Fruit fly (Drosophila melanogaster): ENCODE results near the gene CG14441.

Gene CG14441

dm6 chrX:6662876-6663551 lies 36.3 kb upstream of the CG14441 start (continued):
- TF ChIP-seq CG11695 (GFP tag; IDR thresholded peaks at IDR 0.05): no peak
- no peak for TF ChIP-seq D19B (GFP tag; optimal IDR thresholded peaks at IDR 0.05)
- no peak for TF ChIP-seq C15 (GFP tag; IDR thresholded peaks at IDR 0.05)
- TF ChIP-seq CG32767 (GFP tag; IDR thresholded peaks at IDR 0.05): no peak
- TF ChIP-seq gsb-n (tag; optimal IDR thresholded peaks at IDR 0.05): no peak
- TF ChIP-seq CG6765 (GFP tag; optimal IDR thresholded peaks at IDR 0.05): no peak
- TF ChIP-seq TFAM (GFP tag; optimal IDR thresholded peaks at IDR 0.05): no peak
- peak; percentile 93 for TF ChIP-seq CG14441 (GFP tag; IDR thresholded peaks at IDR 0.05)
- peak; percentile 51 for TF ChIP-seq her (GFP tag; optimal IDR thresholded peaks at IDR 0.05)
- peak; percentile 10 for TF ChIP-seq CG6254 (GFP tag; optimal IDR thresholded peaks at IDR 0.05)
- no peak for TF ChIP-seq h (optimal IDR thresholded peaks at IDR 0.05)
- no peak for TF ChIP-seq gt (GFP tag; IDR thresholded peaks at IDR 0.05)
- peak; percentile 70 for TF ChIP-seq Ets65A (GFP tag)
- peak; percentile 19 for TF ChIP-seq nmo (GFP tag; optimal IDR thresholded peaks at IDR 0.05)
- TF ChIP-seq CG14710 (tag; optimal IDR thresholded peaks at IDR 0.05): no peak
- TF ChIP-seq CG3407 (GFP tag; optimal IDR thresholded peaks at IDR 0.05): no peak
- no peak for TF ChIP-seq CG17568 (GFP tag; optimal IDR thresholded peaks at IDR 0.05)
- 0 out of 3 replicates have a peak, but pooled peaks have one; percentile 52 for TF ChIP-seq CG34422 (GFP tag; IDR thresholded peaks at IDR 0.05)
- TF ChIP-seq trh (GFP tag; optimal IDR thresholded peaks at IDR 0.05): no peak
- no peak for TF ChIP-seq kni (GFP tag; optimal IDR thresholded peaks at IDR 0.05)
- no peak for TF ChIP-seq hkb (optimal IDR thresholded peaks at IDR 0.05)
- TF ChIP-seq hkb (GFP tag; IDR thresholded peaks at IDR 0.05): peak; percentile 52
- TF ChIP-seq Hey (tag; optimal IDR thresholded peaks at IDR 0.05): no peak
- peak; percentile 15 to 24 for TF ChIP-seq Pdp1 (GFP tag; optimal IDR thresholded peaks at IDR 0.05)
- TF ChIP-seq nerfin-2 (GFP tag; IDR thresholded peaks at IDR 0.05; ENCODE audit: partially characterized antibody): no peak
- TF ChIP-seq Ptx1 (GFP tag; IDR thresholded peaks at IDR 0.05): peak; percentile 63; the same call in 1 of the 2 replicates
- no peak for TF ChIP-seq CG3838 (GFP tag; optimal IDR thresholded peaks at IDR 0.05)
- TF ChIP-seq Asciz (GFP tag; optimal IDR thresholded peaks at IDR 0.05): peak; percentile 31
- no peak for TF ChIP-seq ac (GFP tag; optimal IDR thresholded peaks at IDR 0.05)
- no peak for TF ChIP-seq Atf6 (GFP tag; IDR thresholded peaks at IDR 0.05)
- peak; percentile 49 for TF ChIP-seq CG7786 (GFP tag; optimal IDR thresholded peaks at IDR 0.05)
- TF ChIP-seq ham (GFP tag; IDR thresholded peaks at IDR 0.05): no peak
- peak; percentile 42 for TF ChIP-seq CHES-1-like (GFP tag; optimal IDR thresholded peaks at IDR 0.05)
- TF ChIP-seq z (GFP tag; IDR thresholded peaks at IDR 0.05): no peak
- no peak for TF ChIP-seq CG16813 (GFP tag; IDR thresholded peaks at IDR 0.05; ENCODE audit: partially characterized antibody)
- no peak for TF ChIP-seq Opbp (GFP tag; IDR thresholded peaks at IDR 0.05; ENCODE audit: partially characterized antibody)
- TF ChIP-seq sr (GFP tag; IDR thresholded peaks at IDR 0.05): no peak
- TF ChIP-seq lola (GFP tag; optimal IDR thresholded peaks at IDR 0.05): no peak
- peak; percentile 41 for TF ChIP-seq CG1603 (tag; optimal IDR thresholded peaks at IDR 0.05)
- TF ChIP-seq Mad (GFP tag; optimal IDR thresholded peaks at IDR 0.05): peak; percentile 35
- no peak for TF ChIP-seq CG10979 (tag; optimal IDR thresholded peaks at IDR 0.05)
- TF ChIP-seq CG3726 (GFP tag; IDR thresholded peaks at IDR 0.05): no peak
- peak; percentile 35; the same call in 1 of the 2 replicates for TF ChIP-seq ttk (GFP tag; IDR thresholded peaks at IDR 0.05)
- no peak for TF ChIP-seq aop (GFP tag; IDR thresholded peaks at IDR 0.05)
- peak; percentile 12 for TF ChIP-seq HLH54F (GFP tag; optimal IDR thresholded peaks at IDR 0.05)
- no peak for TF ChIP-seq CG8765 (GFP tag; IDR thresholded peaks at IDR 0.05)
- peak; percentile 16 for TF ChIP-seq Fer3 (tag; optimal IDR thresholded peaks at IDR 0.05)
- TF ChIP-seq PHDP (tag; optimal IDR thresholded peaks at IDR 0.05): peak; percentile 23
- no peak for TF ChIP-seq tup (GFP tag; optimal IDR thresholded peaks at IDR 0.05)
- TF ChIP-seq esg (GFP tag; conservative IDR thresholded peaks at IDR 0.05): peak; percentile 28
- no peak for TF ChIP-seq CG33557 (GFP tag; optimal IDR thresholded peaks at IDR 0.05)

Measured in whole organism, embryonic.